Worm (Caenorhabditis elegans) whole organism, young adult: ENCODE results near the gene T25B2.4.

ENCODE experiments used
- F33H1.4 ChIP-seq: fragments of 200-800 bp; sonication (Bioruptor generic); IDR thresholded peaks from 2 replicates; pipeline ENCODE4 v1.3.6; 2022; ENCODE audit warnings: missing genetic modification reagents, missing genetic modification characterization, missing compliant biosample characterization
- ama-1 ChIP-seq, 3 experiments: fragments of 150-350 bp in 1 of 3; sonication (generic microtip) in 2 of 3; optimal IDR thresholded peaks; 2 replicates each; lab custom pipeline; 2014 to 2018; ENCODE audit warnings: missing biosample characterization in 2 of 3, missing genetic modification characterization in 2 of 3, missing genetic modification reagents in 2 of 3
- dox-1 ChIP-seq: fragments of 200-800 bp; sonication (Bioruptor generic); IDR thresholded peaks from 2 replicates; pipeline ENCODE4 v1.3.6; 2022; ENCODE audit warnings: missing genetic modification reagents, missing genetic modification characterization, missing compliant biosample characterization
- dpl-1 ChIP-seq: fragments of 150-350 bp; optimal IDR thresholded peaks from 2 replicates; lab custom pipeline; 2014; ENCODE audit warnings: missing biosample characterization, missing genetic modification reagents, missing genetic modification characterization
- hsf-1 ChIP-seq: fragments of 200-800 bp; sonication (Bioruptor generic); IDR thresholded peaks from 2 replicates; pipeline ENCODE4 v1.3.6; 2022; ENCODE audit warnings: missing genetic modification reagents, missing genetic modification characterization, missing compliant biosample characterization
- lsl-1 ChIP-seq: fragments of 200-800 bp; sonication (Bioruptor generic); optimal IDR thresholded peaks from 2 replicates; lab custom pipeline; 2018; ENCODE audit warnings: mild to moderate bottlenecking, missing genetic modification characterization, moderate library complexity, missing compliant biosample characterization
- nhr-179 ChIP-seq: sonication (generic microtip); optimal IDR thresholded peaks from 2 replicates; lab custom pipeline; 2016; ENCODE audit warnings: mild to moderate bottlenecking, missing genetic modification characterization, missing compliant biosample characterization
- sdz-38 ChIP-seq: sonication (generic microtip); optimal IDR thresholded peaks from 2 replicates; lab custom pipeline; 2016; ENCODE audit warnings: missing genotype, missing genetic modification characterization, missing compliant biosample characterization
- tbx-9 ChIP-seq: sonication (generic microtip); optimal IDR thresholded peaks from 2 replicates; lab custom pipeline; 2016; ENCODE audit warnings: borderline replicate concordance, missing genetic modification characterization, inconsistent platforms, missing compliant biosample characterization
- unc-62 ChIP-seq: fragments of 150-350 bp; optimal IDR thresholded peaks from 2 replicates; lab custom pipeline; 2014; ENCODE audit warnings: missing biosample characterization, missing genetic modification reagents, missing genetic modification characterization

- TF ChIP-seq unc-62, result no peak
- no peak for TF ChIP-seq dpl-1
- no peak for TF ChIP-seq lsl-1 (GFP tag; lab: Kevin White, UChicago)
- no peak for TF ChIP-seq ama-1 (optimal IDR thresholded peaks at IDR 0.05; lab: Kevin White, UChicago)
- no peak for TF ChIP-seq ama-1 (GFP tag; optimal IDR thresholded peaks at IDR 0.05; lab: Kevin White, UChicago)
- TF ChIP-seq nhr-179 (tag; lab: Kevin White, UChicago), result no peak
- TF ChIP-seq F33H1.4 (GFP tag; lab: Robert Waterston, UW), result no peak
- no peak for TF ChIP-seq tbx-9
- no peak for TF ChIP-seq dox-1 (GFP tag; lab: Robert Waterston, UW)
- no peak for TF ChIP-seq hsf-1 (GFP tag; lab: Robert Waterston, UW)
- no peak for TF ChIP-seq sdz-38
Measured at ce11 chrX:6162037-6162436, 16.0 kb upstream of the T25B2.4 start.
